Fruit fly (Drosophila melanogaster): ENCODE results near the gene Nup154.

- no peak for TF ChIP-seq jim (GFP tag; optimal IDR thresholded peaks at IDR 0.05)
- no peak for TF ChIP-seq pan (optimal IDR thresholded peaks at IDR 0.05)
- TF ChIP-seq Jra (GFP tag; optimal IDR thresholded peaks at IDR 0.05), result no peak
These were observed 52.9 kb downstream of the Nup154 start for dm6 chr2L:11057333-11058110.

Measured in whole organism, wandering third instar larva.